Worm (Caenorhabditis elegans): ENCODE measurements around the gene K02F6.1.

K02F6.1 gene

ce11 chrII:2504431-2504928 is 49.3 kb upstream of the K02F6.1 start, which contains the start of gene gbas-1 (continued):
- TF ChIP-seq nhr-85 (tag) (no peak), mep-1 (tag; optimal IDR thresholded peaks at IDR 0.05) (peak; percentile 66), xbp-1 (tag; optimal IDR thresholded peaks at IDR 0.05) (peak; percentile 38), ceh-8 (GFP tag; optimal IDR thresholded peaks at IDR 0.05) (no peak), unc-130 (tag; optimal IDR thresholded peaks at IDR 0.05) (no peak), lin-14 (GFP tag; optimal IDR thresholded peaks at IDR 0.05) (no peak), tbx-2 (tag; optimal IDR thresholded peaks at IDR 0.05) (peak; percentile 51), isw-1 (GFP tag; IDR thresholded peaks at IDR 0.05) (peak; percentile 52), aha-1 (tag; optimal IDR thresholded peaks at IDR 0.05) (no peak), ceh-90 (tag; optimal IDR thresholded peaks at IDR 0.05) (no peak), nhr-19 (GFP tag; conservative IDR thresholded peaks at IDR 0.05) (peak; percentile 45), nhr-84 (tag; optimal IDR thresholded peaks at IDR 0.05) (no peak), ceh-82 (tag; optimal IDR thresholded peaks at IDR 0.05) (peak in 1 of 3 experiments; percentile 26), swsn-7 (tag; optimal IDR thresholded peaks at IDR 0.05) (peak; percentile 38), ama-1 (optimal IDR thresholded peaks at IDR 0.05) (no peak), unc-98 (GFP tag; IDR thresholded peaks at IDR 0.05) (no peak), lin-15B (tag; optimal IDR thresholded peaks at IDR 0.05) (no peak), lin-39 (tag; optimal IDR thresholded peaks at IDR 0.05) (peak; percentile 40), F16B12.6 (tag; optimal IDR thresholded peaks at IDR 0.05) (peak; percentile 10), grh-1 (GFP tag; IDR thresholded peaks at IDR 0.05) (0 out of 2 replicates have a peak, but pooled peaks have one; percentile 27)

ce11 chrII:2518487-2518886 is 35.3 kb upstream of the K02F6.1 start:
- TF ChIP-seq mef-2 (tag; optimal IDR thresholded peaks at IDR 0.05), result no peak
- no peak for TF ChIP-seq lin-39 (tag; optimal IDR thresholded peaks at IDR 0.05)
- TF ChIP-seq hlh-4 (tag; optimal IDR thresholded peaks at IDR 0.05), result no peak
- no peak for TF ChIP-seq pag-3 (tag; optimal IDR thresholded peaks at IDR 0.05; ENCODE audit: borderline replicate concordance, insufficient read depth)
- no peak for TF ChIP-seq pqm-1 (tag; optimal IDR thresholded peaks at IDR 0.05)
- no peak for TF ChIP-seq dpl-1 (GFP tag; optimal IDR thresholded peaks at IDR 0.05)
- no peak for TF ChIP-seq sup-37 (GFP tag; optimal IDR thresholded peaks at IDR 0.05)
- TF ChIP-seq unc-30 (tag; optimal IDR thresholded peaks at IDR 0.05), result no peak

- TF ChIP-seq egl-27 (tag; optimal IDR thresholded peaks at IDR 0.05), result no peak
- TF ChIP-seq sptf-1 (tag; optimal IDR thresholded peaks at IDR 0.05), result no peak
- TF ChIP-seq rnt-1 (tag; optimal IDR thresholded peaks at IDR 0.05), result no peak
- TF ChIP-seq nhr-237 (tag; optimal IDR thresholded peaks at IDR 0.05), result no peak
- no peak for TF ChIP-seq aha-1 (tag; optimal IDR thresholded peaks at IDR 0.05)
- no peak for TF ChIP-seq nhr-28 (tag; optimal IDR thresholded peaks at IDR 0.05)
- TF ChIP-seq aly-2 (tag; optimal IDR thresholded peaks at IDR 0.05), result no peak
- TF ChIP-seq egl-13 (tag; optimal IDR thresholded peaks at IDR 0.05), result no peak
- no peak for TF ChIP-seq lin-35 (GFP tag; optimal IDR thresholded peaks at IDR 0.05)
- no peak for TF ChIP-seq efl-3 (GFP tag; optimal IDR thresholded peaks at IDR 0.05)
- TF ChIP-seq hpl-2 (GFP tag; optimal IDR thresholded peaks at IDR 0.05), result no peak
- TF ChIP-seq ztf-11 (tag; optimal IDR thresholded peaks at IDR 0.05), result no peak
- TF ChIP-seq swsn-7 (tag; optimal IDR thresholded peaks at IDR 0.05), result no peak
- no peak for TF ChIP-seq Y116A8C.19 (tag; optimal IDR thresholded peaks at IDR 0.05; ENCODE audit: borderline replicate concordance)
Observed at ce11 chrII:2521960-2522359, 31.8 kb upstream of the K02F6.1 start, which contains the start of gene bath-13. bath-13 (minus strand) TSS chrII:2522060.

ce11 chrII:2525652-2526051 is 28.1 kb upstream of the K02F6.1 start:
- no peak for TF ChIP-seq C16A3.4 (tag; optimal IDR thresholded peaks at IDR 0.05)
- no peak for TF ChIP-seq rnt-1 (tag; optimal IDR thresholded peaks at IDR 0.05)
- TF ChIP-seq mdl-1 (tag; optimal IDR thresholded peaks at IDR 0.05), result no peak
- TF ChIP-seq ceh-8 (GFP tag; optimal IDR thresholded peaks at IDR 0.05), result no peak
- no peak for TF ChIP-seq nhr-20 (tag; optimal IDR thresholded peaks at IDR 0.05)
- TF ChIP-seq mab-9 (GFP tag; IDR thresholded peaks at IDR 0.05), result no peak
- no peak for TF ChIP-seq lin-39 (tag; optimal IDR thresholded peaks at IDR 0.05)
- TF ChIP-seq lin-13 (GFP tag; optimal IDR thresholded peaks at IDR 0.05), result no peak
- no peak for TF ChIP-seq egl-13 (tag; optimal IDR thresholded peaks at IDR 0.05)
- TF ChIP-seq ceh-82 (tag; optimal IDR thresholded peaks at IDR 0.05), result no peak
- no peak for TF ChIP-seq sup-37 (GFP tag; optimal IDR thresholded peaks at IDR 0.05)
- no peak for TF ChIP-seq Y116A8C.19 (tag; optimal IDR thresholded peaks at IDR 0.05; ENCODE audit: borderline replicate concordance)
- no peak for TF ChIP-seq dsc-1 (tag; optimal IDR thresholded peaks at IDR 0.05)
- no peak for TF ChIP-seq blmp-1 (tag; optimal IDR thresholded peaks at IDR 0.05)
- no peak for TF ChIP-seq nhr-12 (tag; optimal IDR thresholded peaks at IDR 0.05)
- TF ChIP-seq fkh-10 (GFP tag; optimal IDR thresholded peaks at IDR 0.05), result no peak
- TF ChIP-seq snpc-4 (tag; optimal IDR thresholded peaks at IDR 0.05), result no peak

All from whole organism, L1 larva.